Fruit fly (Drosophila melanogaster): ENCODE data around the gene CG10949.

CG10949 gene

DNA sequence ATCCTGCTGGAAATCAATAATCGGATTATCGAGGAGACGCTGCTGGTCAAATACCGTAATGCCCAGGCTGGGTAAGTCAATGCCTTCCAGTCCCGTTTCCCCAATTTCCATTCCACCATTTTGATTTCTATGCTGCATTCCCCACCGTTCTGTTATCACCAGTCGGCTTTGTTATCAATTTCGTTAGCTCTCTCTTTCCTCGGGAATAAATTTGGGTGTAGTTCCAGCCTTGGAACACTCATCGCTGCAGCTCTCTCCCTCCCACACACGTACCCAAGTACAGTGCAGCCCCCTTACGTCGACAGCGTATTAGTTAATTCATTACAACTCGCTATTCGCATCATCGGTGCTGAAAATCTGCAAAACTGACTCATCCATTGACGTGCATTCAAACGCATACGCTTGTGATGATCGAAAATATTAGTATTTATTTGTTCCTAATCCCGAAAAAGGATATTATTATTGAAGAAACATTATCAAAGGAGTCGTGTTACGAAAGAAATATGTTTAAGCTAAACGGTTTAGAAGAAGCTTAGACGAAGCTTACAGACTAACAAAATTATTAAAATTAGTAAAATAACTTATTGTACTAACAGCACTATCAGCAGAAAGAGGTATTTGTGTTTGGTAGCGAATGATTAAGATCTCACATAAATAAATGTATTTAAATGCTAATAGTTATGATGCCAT, 1.0 kb upstream of the CG10949 start (continued):
- TF ChIP-seq gem (tag; optimal IDR thresholded peaks at IDR 0.05), result no peak
- 0 out of 3 replicates have a peak, but pooled peaks have one; percentile 12 for TF ChIP-seq CG11093 (GFP tag; IDR thresholded peaks at IDR 0.05)
- TF ChIP-seq CG10565 (GFP tag; optimal IDR thresholded peaks at IDR 0.05), result no peak
- no peak for TF ChIP-seq Doc3 (GFP tag; IDR thresholded peaks at IDR 0.05; ENCODE audit: partially characterized antibody)
- no peak for TF ChIP-seq Dip3 (GFP tag; optimal IDR thresholded peaks at IDR 0.05)
- TF ChIP-seq cwo (GFP tag; optimal IDR thresholded peaks at IDR 0.05), result no peak
- TF ChIP-seq kni (GFP tag; optimal IDR thresholded peaks at IDR 0.05), result no peak
- TF ChIP-seq ap (GFP tag; IDR thresholded peaks at IDR 0.05), result no peak
- TF ChIP-seq abd-A (tag; optimal IDR thresholded peaks at IDR 0.05), result no peak
- TF ChIP-seq Awh (GFP tag; IDR thresholded peaks at IDR 0.05), result 0 out of 2 replicates have a peak, but pooled peaks have one; percentile 14
- TF ChIP-seq tx (GFP tag; optimal IDR thresholded peaks at IDR 0.05), result no peak
- no peak for TF ChIP-seq pan (optimal IDR thresholded peaks at IDR 0.05)
- peak in 1 of 2 experiments; percentile 44 for TF ChIP-seq pan (GFP tag; optimal IDR thresholded peaks at IDR 0.05 in 1 of 2, IDR thresholded peaks at IDR 0.05 in 1 of 2)
- TF ChIP-seq tll (GFP tag; optimal IDR thresholded peaks at IDR 0.05), result no peak
- no peak for TF ChIP-seq CG1529 (GFP tag; optimal IDR thresholded peaks at IDR 0.05)
- no peak for TF ChIP-seq Dfd (GFP tag; optimal IDR thresholded peaks at IDR 0.05)
- no peak for TF ChIP-seq dan (GFP tag; IDR thresholded peaks at IDR 0.05)
- TF ChIP-seq NC2α (GFP tag; optimal IDR thresholded peaks at IDR 0.05), result no peak
- TF ChIP-seq org-1 (GFP tag; optimal IDR thresholded peaks at IDR 0.05), result no peak
- TF ChIP-seq tgo (GFP tag; IDR thresholded peaks at IDR 0.05), result peak; percentile 26; the same call in 1 of the 3 replicates
- no peak for TF ChIP-seq Nf-YB (GFP tag; optimal IDR thresholded peaks at IDR 0.05)
- TF ChIP-seq shn (GFP tag; optimal IDR thresholded peaks at IDR 0.05), result no peak
- TF ChIP-seq ro (GFP tag; IDR thresholded peaks at IDR 0.05), result no peak
- TF ChIP-seq CG12155 (GFP tag; optimal IDR thresholded peaks at IDR 0.05), result peak; percentile 3
- no peak for TF ChIP-seq CG15514 (GFP tag; optimal IDR thresholded peaks at IDR 0.05)
- TF ChIP-seq CG13296 (GFP tag; optimal IDR thresholded peaks at IDR 0.05), result no peak
- peak; percentile 47 for TF ChIP-seq exex (tag; optimal IDR thresholded peaks at IDR 0.05)
- no peak for TF ChIP-seq toy (GFP tag; IDR thresholded peaks at IDR 0.05)
- no peak for TF ChIP-seq CG34224 (GFP tag; IDR thresholded peaks at IDR 0.05; ENCODE audit: partially characterized antibody)
- TF ChIP-seq Vsx1 (GFP tag; optimal IDR thresholded peaks at IDR 0.05), result no peak
- TF ChIP-seq CG15011 (GFP tag; optimal IDR thresholded peaks at IDR 0.05), result no peak
- no peak for TF ChIP-seq Hr51 (GFP tag; optimal IDR thresholded peaks at IDR 0.05)
- no peak for TF ChIP-seq eve (GFP tag; optimal IDR thresholded peaks at IDR 0.05)
- TF ChIP-seq CG9437 (GFP tag; optimal IDR thresholded peaks at IDR 0.05), result no peak
- no peak for TF ChIP-seq nerfin-1 (tag; optimal IDR thresholded peaks at IDR 0.05)
- TF ChIP-seq Optix (GFP tag; IDR thresholded peaks at IDR 0.05), result no peak
- no peak for TF ChIP-seq CG17568 (GFP tag; optimal IDR thresholded peaks at IDR 0.05)
- peak; percentile 32 for TF ChIP-seq grn (GFP tag; optimal IDR thresholded peaks at IDR 0.05)
- TF ChIP-seq CG16779 (GFP tag; IDR thresholded peaks at IDR 0.05), result no peak
- TF ChIP-seq kah (GFP tag; optimal IDR thresholded peaks at IDR 0.05), result no peak
- TF ChIP-seq CG12219 (GFP tag; optimal IDR thresholded peaks at IDR 0.05), result no peak
- TF ChIP-seq tna (GFP tag; IDR thresholded peaks at IDR 0.05; ENCODE audit: partially characterized antibody), result no peak
- TF ChIP-seq crp (GFP tag; optimal IDR thresholded peaks at IDR 0.05), result no peak
- no peak for TF ChIP-seq Opbp (GFP tag; IDR thresholded peaks at IDR 0.05; ENCODE audit: partially characterized antibody)
- TF ChIP-seq ci (GFP tag; IDR thresholded peaks at IDR 0.05), result peak; percentile 52; the same call in 1 of the 3 replicates
- TF ChIP-seq fd96Cb (tag; optimal IDR thresholded peaks at IDR 0.05), result no peak
- no peak for TF ChIP-seq gcm (GFP tag; optimal IDR thresholded peaks at IDR 0.05)
- TF ChIP-seq Hr3 (GFP tag; optimal IDR thresholded peaks at IDR 0.05), result no peak
